Worm (Caenorhabditis elegans) whole organism, mixed stage, embryonic: Measurements from ENCODE around the gene cht-2.

Source experiments
- M03D4.4 ChIP-seq: sonication (generic microtip); optimal IDR thresholded peaks from 2 replicates; lab custom pipeline; 2017; ENCODE audit warnings: mild to moderate bottlenecking, missing genetic modification characterization, missing compliant biosample characterization
- bed-3 ChIP-seq: fragments of 200-800 bp; sonication (Bioruptor generic); optimal IDR thresholded peaks from 3 replicates; lab custom pipeline; 2018; ENCODE audit warnings: mild to moderate bottlenecking, missing genetic modification characterization, moderate library complexity, missing compliant biosample characterization
- blmp-1 ChIP-seq: fragments of 150-350 bp; optimal IDR thresholded peaks from 2 replicates; lab custom pipeline; 2014; ENCODE audit warnings: missing biosample characterization, missing genetic modification characterization
- ceh-39 ChIP-seq: fragments of 150-350 bp; optimal IDR thresholded peaks from 2 replicates; lab custom pipeline; 2014; ENCODE audit warnings: missing biosample characterization, missing genetic modification characterization
- ceh-43 ChIP-seq: fragments of 200-800 bp; sonication (Bioruptor generic); optimal IDR thresholded peaks from 2 replicates; lab custom pipeline; 2018; ENCODE audit warnings: mild to moderate bottlenecking, missing genetic modification characterization, moderate library complexity, missing compliant biosample characterization
- ceh-83 ChIP-seq: fragments of 200-800 bp; sonication (Bioruptor generic); optimal IDR thresholded peaks from 2 replicates; lab custom pipeline; 2018; ENCODE audit warnings: mild to moderate bottlenecking, missing genetic modification characterization, missing compliant biosample characterization
- ces-1 ChIP-seq: fragments of 150-350 bp; optimal IDR thresholded peaks from 2 replicates; lab custom pipeline; 2014; ENCODE audit warnings: missing biosample characterization, missing genetic modification reagents, missing genetic modification characterization
- cnd-1 ChIP-seq: fragments of 200-800 bp; sonication (Bioruptor generic); optimal IDR thresholded peaks from 2 replicates; lab custom pipeline; 2018; ENCODE audit warnings: mild to moderate bottlenecking, missing genetic modification characterization, missing compliant biosample characterization
- drap-1 ChIP-seq: fragments of 200-800 bp; sonication (Bioruptor generic); optimal IDR thresholded peaks from 3 replicates; lab custom pipeline; 2018; ENCODE audit warnings: mild to moderate bottlenecking, missing genetic modification characterization, missing compliant biosample characterization
- elt-1 ChIP-seq: sonication (generic microtip); optimal IDR thresholded peaks from 2 replicates; lab custom pipeline; 2017; ENCODE audit warnings: missing genetic modification characterization, mild to moderate bottlenecking, missing compliant biosample characterization, antibody characterized with exemption, moderate library complexity, borderline replicate concordance; ENCODE audit not compliant: insufficient read depth
- elt-3 ChIP-seq: fragments of 150-350 bp; optimal IDR thresholded peaks from 2 replicates; lab custom pipeline; 2014; ENCODE audit warnings: missing biosample characterization, missing genetic modification characterization
- flh-1 ChIP-seq: fragments of 200-800 bp; sonication (Bioruptor generic); optimal IDR thresholded peaks from 2 replicates; lab custom pipeline; 2018; ENCODE audit warnings: mild to moderate bottlenecking, missing genetic modification characterization, moderate library complexity, missing compliant biosample characterization
- ham-2 ChIP-seq: fragments of 200-800 bp; sonication (Bioruptor generic); optimal IDR thresholded peaks from 2 replicates; lab custom pipeline; 2018; ENCODE audit warnings: mild to moderate bottlenecking, missing genetic modification characterization, missing compliant biosample characterization
- lin-13 ChIP-seq: fragments of 150-350 bp; optimal IDR thresholded peaks from 2 replicates; lab custom pipeline; 2014; ENCODE audit warnings: missing biosample characterization, missing genetic modification characterization
- lin-32 ChIP-seq: fragments of 200-800 bp; sonication (Bioruptor generic); optimal IDR thresholded peaks from 2 replicates; lab custom pipeline; 2018; ENCODE audit warnings: mild to moderate bottlenecking, missing genetic modification characterization, missing compliant biosample characterization
- lsy-2 ChIP-seq: fragments of 150-350 bp; optimal IDR thresholded peaks from 2 replicates; lab custom pipeline; 2014; ENCODE audit warnings: missing biosample characterization, missing genetic modification characterization
- mab-5 ChIP-seq: fragments of 150-350 bp; optimal IDR thresholded peaks from 2 replicates; lab custom pipeline; 2014; ENCODE audit warnings: missing biosample characterization, missing genetic modification characterization
- mep-1 ChIP-seq: fragments of 150-350 bp; optimal IDR thresholded peaks from 2 replicates; lab custom pipeline; 2017; ENCODE audit warnings: missing biosample characterization, missing genetic modification reagents, missing genetic modification characterization, inconsistent platforms
- nhr-2 ChIP-seq: fragments of 150-350 bp; optimal IDR thresholded peaks from 2 replicates; lab custom pipeline; 2014; ENCODE audit warnings: missing biosample characterization, missing genetic modification characterization
- nhr-237 ChIP-seq: fragments of 150-350 bp; optimal IDR thresholded peaks from 2 replicates; lab custom pipeline; 2014; ENCODE audit warnings: missing biosample characterization, missing genetic modification characterization
- nhr-76 ChIP-seq: sonication (generic microtip); optimal IDR thresholded peaks from 2 replicates; lab custom pipeline; 2017; ENCODE audit warnings: missing biosample characterization, missing genetic modification characterization
- pha-4 ChIP-seq: fragments of 150-350 bp; optimal IDR thresholded peaks from 2 replicates; lab custom pipeline; 2018; ENCODE audit warnings: missing biosample characterization, missing genetic modification reagents, missing genetic modification characterization
- sem-2 ChIP-seq: fragments of 200-800 bp; sonication (Bioruptor generic); optimal IDR thresholded peaks from 2 replicates; lab custom pipeline; 2018; ENCODE audit warnings: mild to moderate bottlenecking, missing genetic modification characterization, missing compliant biosample characterization
- snpc-4 ChIP-seq: fragments of 150-350 bp; optimal IDR thresholded peaks from 2 replicates; lab custom pipeline; 2014; ENCODE audit warnings: missing biosample characterization, missing genetic modification characterization
- sptf-1 ChIP-seq: sonication (generic microtip); optimal IDR thresholded peaks from 2 replicates; lab custom pipeline; 2017; ENCODE audit warnings: mild to moderate bottlenecking, missing genetic modification characterization, moderate library complexity, missing compliant biosample characterization
- tbx-8 ChIP-seq: fragments of 200-800 bp; sonication (Bioruptor generic); optimal IDR thresholded peaks from 2 replicates; lab custom pipeline; 2018; ENCODE audit warnings: mild to moderate bottlenecking, missing genetic modification characterization, moderate library complexity, missing compliant biosample characterization
- unc-120 ChIP-seq: sonication (generic microtip); optimal IDR thresholded peaks from 2 replicates; lab custom pipeline; 2017; ENCODE audit warnings: missing genetic modification characterization, missing compliant biosample characterization; ENCODE audit not compliant: poor library complexity, severe bottlenecking
- unc-39 ChIP-seq: fragments of 150-350 bp; optimal IDR thresholded peaks from 2 replicates; lab custom pipeline; 2014; ENCODE audit warnings: missing biosample characterization, missing genetic modification characterization
- unc-62 ChIP-seq: fragments of 150-350 bp; optimal IDR thresholded peaks from 2 replicates; lab custom pipeline; 2014; ENCODE audit warnings: missing biosample characterization, missing genetic modification reagents, missing genetic modification characterization
- zip-8 ChIP-seq: fragments of 150-350 bp; optimal IDR thresholded peaks from 2 replicates; lab custom pipeline; 2014; ENCODE audit warnings: missing biosample characterization, missing genetic modification characterization
- ztf-11 ChIP-seq: fragments of 150-350 bp; optimal IDR thresholded peaks from 2 replicates; lab custom pipeline; 2014; ENCODE audit warnings: missing biosample characterization, missing genetic modification characterization

cht-2 gene

ce11 chrII:8520625-8521024, at the start of gene cht-2:
Gene cht-2 (plus strand): TSS chrII:8520925.
- TF ChIP-seq ceh-43 (no peak), nhr-76 (tag; lab: Kevin White, UChicago) (no peak), ztf-11 (tag; lab: Kevin White, UChicago) (no peak), unc-120 (tag; lab: Kevin White, UChicago) (no peak), lsy-2 (tag; lab: Kevin White, UChicago) (no peak), lin-32 (GFP tag; lab: Kevin White, UChicago) (no peak), unc-39 (tag; lab: Kevin White, UChicago) (no peak), elt-3 (no peak), M03D4.4 (no peak), elt-1 (no peak), ceh-83 (GFP tag; lab: Kevin White, UChicago) (no peak), zip-8 (tag; lab: Kevin White, UChicago) (no peak), tbx-8 (GFP tag; lab: Kevin White, UChicago) (no peak), ham-2 (GFP tag; lab: Kevin White, UChicago) (no peak), nhr-2 (tag; lab: Kevin White, UChicago) (no peak)

ce11 chrII:8471139-8471538, 49.6 kb upstream of the cht-2 start, which contains the start of gene M05D6.8:
Gene M05D6.8 (minus strand): TSS chrII:8471239.
- no peak for TF ChIP-seq ceh-39
- TF ChIP-seq sem-2, result no peak
- TF ChIP-seq, all 35 proteins: peak for 0

- no peak for TF ChIP-seq nhr-2 (tag; lab: Kevin White, UChicago)
- TF ChIP-seq sem-2, result no peak
- TF ChIP-seq ceh-39, result no peak
- no peak for TF ChIP-seq ham-2 (GFP tag; lab: Kevin White, UChicago)
- TF ChIP-seq lin-13 (tag; lab: Kevin White, UChicago), result no peak
- TF ChIP-seq elt-1, result no peak
- TF ChIP-seq unc-62 (GFP tag; lab: Kevin White, UChicago), result no peak
- TF ChIP-seq unc-39 (tag; lab: Kevin White, UChicago), result no peak
- no peak for TF ChIP-seq blmp-1 (tag; lab: Kevin White, UChicago)
- no peak for TF ChIP-seq lin-32 (GFP tag; lab: Kevin White, UChicago)
- no peak for TF ChIP-seq snpc-4 (tag; lab: Kevin White, UChicago)
- TF ChIP-seq cnd-1, result no peak
- TF ChIP-seq sptf-1 (tag; lab: Kevin White, UChicago), result no peak
- no peak for TF ChIP-seq flh-1 (GFP tag; lab: Kevin White, UChicago)
- no peak for TF ChIP-seq unc-120 (tag; lab: Kevin White, UChicago)
- TF ChIP-seq M03D4.4, result no peak
- TF ChIP-seq ceh-83 (GFP tag; lab: Kevin White, UChicago), result no peak
- TF ChIP-seq ceh-43, result no peak
Observed at ce11 chrII:8472916-8473315, 47.8 kb upstream of the cht-2 start.

- TF ChIP-seq zip-8 (tag; lab: Kevin White, UChicago), result no peak
- no peak for TF ChIP-seq mep-1 (tag; lab: Kevin White, UChicago)
- no peak for TF ChIP-seq elt-3
- TF ChIP-seq M03D4.4, result no peak
- no peak for TF ChIP-seq cnd-1
- TF ChIP-seq bed-3 (GFP tag; lab: Kevin White, UChicago), result no peak
- no peak for TF ChIP-seq snpc-4 (tag; lab: Kevin White, UChicago)
- no peak for TF ChIP-seq flh-1 (GFP tag; lab: Kevin White, UChicago)
- no peak for TF ChIP-seq sptf-1 (tag; lab: Kevin White, UChicago)
- no peak for TF ChIP-seq pha-4 (tag; lab: Kevin White, UChicago)
- no peak for TF ChIP-seq ztf-11 (tag; lab: Kevin White, UChicago)
- no peak for TF ChIP-seq unc-62 (GFP tag; lab: Kevin White, UChicago)
- TF ChIP-seq mab-5 (tag; lab: Kevin White, UChicago), result no peak
- TF ChIP-seq, all 35 proteins: peak for 0
Observed at ce11 chrII:8475306-8475822, 45.4 kb upstream of the cht-2 start, which contains the start of the genes M05D6.1 and M05D6.3. Gene M05D6.1 (minus strand): TSS chrII:8475406. Gene M05D6.3 (plus strand): TSS chrII:8475772.

- TF ChIP-seq ham-2 (GFP tag; lab: Kevin White, UChicago), result no peak
- no peak for TF ChIP-seq tbx-8 (GFP tag; lab: Kevin White, UChicago)
- TF ChIP-seq bed-3 (GFP tag; lab: Kevin White, UChicago), result no peak
- no peak for TF ChIP-seq drap-1
- no peak for TF ChIP-seq lin-13 (tag; lab: Kevin White, UChicago)
- no peak for TF ChIP-seq ces-1 (GFP tag; lab: Kevin White, UChicago)
- TF ChIP-seq blmp-1 (tag; lab: Kevin White, UChicago), result no peak
- TF ChIP-seq lsy-2 (tag; lab: Kevin White, UChicago), result no peak
- TF ChIP-seq nhr-237 (tag; lab: Kevin White, UChicago), result no peak
- TF ChIP-seq, all 35 proteins: peak for 0
Observed at ce11 chrII:8479337-8479736, 41.4 kb upstream of the cht-2 start.
